Worm (Caenorhabditis elegans) whole organism, early embryonic: Measurements from ENCODE around the gene dsb-2.

Source experiments
- B0310.2 ChIP-seq: sonication (generic microtip); optimal IDR thresholded peaks from 2 replicates; lab custom pipeline; 2016; ENCODE audit warnings: mild to moderate bottlenecking, missing genetic modification characterization, missing compliant biosample characterization
- F13C5.2 ChIP-seq: sonication (generic microtip); optimal IDR thresholded peaks from 2 replicates; lab custom pipeline; 2017; ENCODE audit warnings: mild to moderate bottlenecking, missing genetic modification characterization, inconsistent platforms, missing compliant biosample characterization
- aly-1 ChIP-seq: sonication (generic microtip); optimal IDR thresholded peaks from 2 replicates; lab custom pipeline; 2016; ENCODE audit warnings: missing genetic modification characterization, missing compliant biosample characterization
- ama-1 ChIP-seq: fragments of 150-350 bp; optimal IDR thresholded peaks from 2 replicates; lab custom pipeline; 2014
- ceh-13 ChIP-seq: fragments of 200-800 bp; sonication (Bioruptor generic); optimal IDR thresholded peaks from 2 replicates; lab custom pipeline; 2018; ENCODE audit warnings: mild to moderate bottlenecking, missing genetic modification characterization, missing compliant biosample characterization
- ceh-36 ChIP-seq: sonication (generic microtip); optimal IDR thresholded peaks from 2 replicates; lab custom pipeline; 2016; ENCODE audit warnings: missing genetic modification characterization, inconsistent platforms, missing compliant biosample characterization
- ets-7 ChIP-seq: sonication (generic microtip); optimal IDR thresholded peaks from 2 replicates; lab custom pipeline; 2016; ENCODE audit warnings: missing genotype, missing genetic modification characterization, missing compliant biosample characterization
- flt-1 ChIP-seq: fragments of 200-800 bp; sonication (Bioruptor generic); IDR thresholded peaks from 2 replicates; pipeline ENCODE4 v1.3.6; 2022; ENCODE audit warnings: missing genetic modification characterization, missing compliant biosample characterization
- hmbx-1 ChIP-seq: sonication (generic microtip); optimal IDR thresholded peaks from 2 replicates; lab custom pipeline; 2016; ENCODE audit warnings: mild to moderate bottlenecking, missing genetic modification characterization, missing compliant biosample characterization
- hmg-4 ChIP-seq: fragments of 200-800 bp; sonication (Bioruptor generic); optimal IDR thresholded peaks from 2 replicates; lab custom pipeline; 2018; ENCODE audit warnings: mild to moderate bottlenecking, missing genetic modification characterization, missing compliant biosample characterization
- hnd-1 ChIP-seq: sonication (generic microtip); optimal IDR thresholded peaks from 2 replicates; lab custom pipeline; 2016; ENCODE audit warnings: missing genetic modification characterization, missing compliant biosample characterization
- pes-1 ChIP-seq: fragments of 200-800 bp; sonication (Bioruptor generic); IDR thresholded peaks from 2 replicates; pipeline ENCODE4 v1.3.6; 2022; ENCODE audit warnings: missing genetic modification reagents, missing genetic modification characterization, missing compliant biosample characterization
- scrt-1 ChIP-seq: fragments of 200-800 bp; sonication (Bioruptor generic); IDR thresholded peaks from 2 replicates; pipeline ENCODE4 v1.3.6; 2022; ENCODE audit warnings: missing genetic modification characterization, missing compliant biosample characterization
- sea-1 ChIP-seq: fragments of 200-800 bp; sonication (Bioruptor generic); conservative IDR thresholded peaks from 2 replicates; pipeline ENCODE4 v1.3.6; 2022; ENCODE audit warnings: missing genetic modification characterization, missing compliant biosample characterization
- tbx-11 ChIP-seq: fragments of 200-800 bp; sonication (Bioruptor generic); IDR thresholded peaks from 2 replicates; pipeline ENCODE4 v1.3.6; 2022; ENCODE audit warnings: missing genetic modification characterization, missing compliant biosample characterization
- tbx-37 ChIP-seq: fragments of 200-800 bp; sonication (Bioruptor generic); conservative IDR thresholded peaks from 2 replicates; pipeline ENCODE4 v1.3.6; 2022; ENCODE audit warnings: missing genetic modification reagents, missing genetic modification characterization, missing compliant biosample characterization
- tra-4 ChIP-seq: sonication (generic microtip); optimal IDR thresholded peaks from 2 replicates; lab custom pipeline; 2017; ENCODE audit warnings: missing genetic modification characterization, missing compliant biosample characterization

dsb-2 gene

DNA sequence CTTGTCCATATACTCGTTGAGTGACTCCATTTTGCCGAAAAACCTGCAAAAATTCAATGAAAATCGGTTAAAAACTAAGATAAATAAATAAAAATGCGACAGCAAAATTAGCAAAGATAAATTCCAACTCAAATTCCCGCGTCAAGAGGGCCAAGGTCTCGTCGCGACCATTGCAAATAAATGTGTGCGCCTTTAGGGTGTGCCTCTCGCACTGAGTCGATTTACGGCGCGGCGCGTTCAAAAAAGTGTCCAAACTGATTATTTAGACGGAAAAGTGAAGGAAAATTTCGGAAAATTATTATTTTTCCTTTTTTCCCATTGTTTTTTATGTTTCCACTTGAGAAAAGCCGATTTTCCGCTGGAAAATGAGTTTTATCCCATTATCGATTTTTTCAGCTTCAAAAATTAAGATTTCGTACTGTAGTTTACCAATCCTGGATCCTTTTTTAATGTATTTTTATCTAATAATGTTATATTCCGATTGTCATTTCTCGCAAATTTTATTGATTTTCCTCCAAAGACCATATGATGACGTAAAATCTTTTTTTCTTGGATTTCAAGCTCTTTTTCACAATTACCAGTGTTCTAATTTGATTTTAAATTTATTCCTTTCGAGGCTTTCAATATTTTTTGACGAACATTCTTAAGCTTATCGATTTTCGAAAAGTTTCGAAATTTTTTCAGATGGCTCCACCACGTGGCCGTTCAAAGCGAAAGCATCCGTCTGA, 20.7 kb upstream of the dsb-2 start, which contains the start of the genes kbp-3 and nurf-1:
Gene kbp-3 (minus strand): TSS at position 43 of the 728 bp plus-strand sequence.
Gene nurf-1 (plus strand): TSS at position 678 of the 728 bp plus-strand sequence.
- TF ChIP-seq tbx-11 (GFP tag; lab: Robert Waterston, UW), result 0 out of 2 replicates have a peak, but pooled peaks have one; percentile 9
- TF ChIP-seq hmg-4 (GFP tag; lab: Kevin White, UChicago), result peak; percentile 29
- TF ChIP-seq hnd-1, result no peak
- peak; percentile 4 for TF ChIP-seq F13C5.2 (tag; lab: Kevin White, UChicago)

DNA sequence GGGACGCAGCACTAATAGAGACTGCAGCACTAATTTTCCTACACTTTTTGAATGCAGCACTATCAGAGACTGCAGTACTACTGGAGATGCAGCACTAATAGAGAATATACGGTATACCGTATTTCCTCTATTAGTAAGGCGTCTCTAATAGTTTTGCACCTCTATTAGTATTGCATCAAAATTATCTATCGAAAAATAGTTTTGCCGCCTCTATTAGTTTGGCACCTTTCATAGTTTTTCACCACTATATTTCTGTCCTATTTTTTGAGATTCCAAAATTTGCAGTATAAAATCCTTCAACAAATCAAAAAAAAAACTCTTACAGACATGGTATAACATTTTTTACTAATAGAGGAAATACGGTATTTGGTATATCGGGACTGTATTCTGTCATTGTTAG, 17.1 kb upstream of the dsb-2 start:
- TF ChIP-seq tbx-11 (GFP tag; lab: Robert Waterston, UW) (no peak), ceh-36 (tag; lab: Kevin White, UChicago) (no peak), flt-1 (GFP tag; lab: Robert Waterston, UW) (no peak), hnd-1 (no peak), F13C5.2 (tag; lab: Kevin White, UChicago) (no peak), hmbx-1 (tag; lab: Kevin White, UChicago) (no peak), scrt-1 (GFP tag; lab: Robert Waterston, UW) (no peak), tra-4 (no peak), ama-1 (lab: Kevin White, UChicago) (no peak), B0310.2 (tag; lab: Kevin White, UChicago) (no peak), pes-1 (GFP tag; lab: Robert Waterston, UW) (no peak)

DNA sequence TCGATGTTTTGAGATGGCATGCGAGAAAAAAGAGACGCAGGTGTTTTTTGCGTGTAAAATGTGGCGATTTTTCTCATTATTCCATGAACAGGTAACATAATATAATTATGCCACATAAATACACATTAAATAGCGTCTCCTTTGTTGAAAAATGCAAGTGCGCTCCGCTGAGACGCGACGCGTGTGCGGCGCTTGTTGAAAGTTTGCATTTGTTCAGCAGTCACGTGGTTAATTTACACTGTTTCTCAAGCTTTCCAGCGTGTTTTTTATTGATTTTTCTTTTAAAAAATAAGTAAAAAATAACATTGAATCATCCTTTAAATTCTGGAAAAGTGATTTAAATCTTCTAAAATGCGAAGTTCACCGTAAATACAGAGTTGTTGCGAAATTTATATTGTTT, 11.3 kb upstream of the dsb-2 start:
- TF ChIP-seq aly-1, result no peak
- TF ChIP-seq ama-1 (lab: Kevin White, UChicago), result no peak
- no peak for TF ChIP-seq flt-1 (GFP tag; lab: Robert Waterston, UW)
- no peak for TF ChIP-seq scrt-1 (GFP tag; lab: Robert Waterston, UW)
- TF ChIP-seq hnd-1, result no peak
- no peak for TF ChIP-seq hmbx-1 (tag; lab: Kevin White, UChicago)
- TF ChIP-seq F13C5.2 (tag; lab: Kevin White, UChicago), result peak; percentile 1
- TF ChIP-seq tbx-37 (GFP tag; lab: Robert Waterston, UW), result no peak
- TF ChIP-seq tbx-11 (GFP tag; lab: Robert Waterston, UW), result no peak
- no peak for TF ChIP-seq ceh-13
- no peak for TF ChIP-seq tra-4
- no peak for TF ChIP-seq ets-7 (tag; lab: Kevin White, UChicago)
- TF ChIP-seq pes-1 (GFP tag; lab: Robert Waterston, UW), result 0 out of 2 replicates have a peak, but pooled peaks have one; percentile 3

DNA sequence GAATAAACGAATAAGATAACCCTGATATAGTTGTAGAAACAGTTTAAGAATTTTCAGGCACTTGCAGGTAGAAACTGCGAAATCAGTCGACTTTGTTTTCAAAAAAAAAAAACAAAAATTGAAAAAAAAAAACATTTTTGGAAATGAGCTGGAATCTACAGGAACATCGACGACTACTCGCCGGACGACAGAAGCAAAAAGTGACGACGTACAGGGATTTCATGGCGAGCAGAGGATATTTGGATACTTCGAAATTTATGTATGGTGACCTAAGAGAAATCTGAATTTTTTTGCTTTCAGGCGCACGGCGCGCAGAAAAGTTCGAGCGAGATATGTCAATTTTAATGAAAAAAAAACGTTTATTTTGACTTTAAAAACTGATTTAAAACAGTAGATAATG, 9.8 kb upstream of the dsb-2 start:
- TF ChIP-seq hmbx-1 (tag; lab: Kevin White, UChicago), result no peak
- no peak for TF ChIP-seq B0310.2 (tag; lab: Kevin White, UChicago)
- TF ChIP-seq scrt-1 (GFP tag; lab: Robert Waterston, UW), result no peak
- no peak for TF ChIP-seq tra-4
- TF ChIP-seq sea-1, result no peak
- TF ChIP-seq tbx-37 (GFP tag; lab: Robert Waterston, UW), result no peak
- TF ChIP-seq hmg-4 (GFP tag; lab: Kevin White, UChicago), result no peak
- TF ChIP-seq hnd-1, result no peak
- TF ChIP-seq flt-1 (GFP tag; lab: Robert Waterston, UW), result no peak
- no peak for TF ChIP-seq ets-7 (tag; lab: Kevin White, UChicago)
- TF ChIP-seq F13C5.2 (tag; lab: Kevin White, UChicago), result no peak
- TF ChIP-seq ama-1 (lab: Kevin White, UChicago), result no peak
- TF ChIP-seq aly-1, result no peak

DNA sequence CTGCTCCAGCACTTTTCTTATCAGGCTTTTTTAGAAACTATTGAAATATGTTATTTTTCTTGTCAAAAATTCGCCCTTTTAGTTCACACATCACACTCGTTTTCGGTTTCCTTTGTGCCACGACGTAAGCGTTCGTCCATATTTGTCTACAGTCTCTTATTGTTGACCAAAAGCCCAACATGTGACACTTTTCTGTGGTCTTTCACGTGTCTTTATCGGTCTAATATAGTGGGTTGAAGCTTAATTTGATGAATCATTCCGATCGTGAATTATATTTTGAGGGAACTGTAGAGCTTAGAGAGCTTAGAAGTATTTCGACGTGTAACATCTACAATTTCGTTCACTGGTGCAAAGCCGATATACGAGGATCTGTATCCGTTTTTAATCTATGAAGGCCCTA, 6.6 kb upstream of the dsb-2 start:
- TF ChIP-seq ets-7 (tag; lab: Kevin White, UChicago) (no peak), hmbx-1 (tag; lab: Kevin White, UChicago) (no peak), ceh-36 (tag; lab: Kevin White, UChicago) (no peak), pes-1 (GFP tag; lab: Robert Waterston, UW) (no peak), F13C5.2 (tag; lab: Kevin White, UChicago) (no peak), ama-1 (lab: Kevin White, UChicago) (no peak), tbx-11 (GFP tag; lab: Robert Waterston, UW) (no peak), flt-1 (GFP tag; lab: Robert Waterston, UW) (no peak), aly-1 (no peak)

DNA sequence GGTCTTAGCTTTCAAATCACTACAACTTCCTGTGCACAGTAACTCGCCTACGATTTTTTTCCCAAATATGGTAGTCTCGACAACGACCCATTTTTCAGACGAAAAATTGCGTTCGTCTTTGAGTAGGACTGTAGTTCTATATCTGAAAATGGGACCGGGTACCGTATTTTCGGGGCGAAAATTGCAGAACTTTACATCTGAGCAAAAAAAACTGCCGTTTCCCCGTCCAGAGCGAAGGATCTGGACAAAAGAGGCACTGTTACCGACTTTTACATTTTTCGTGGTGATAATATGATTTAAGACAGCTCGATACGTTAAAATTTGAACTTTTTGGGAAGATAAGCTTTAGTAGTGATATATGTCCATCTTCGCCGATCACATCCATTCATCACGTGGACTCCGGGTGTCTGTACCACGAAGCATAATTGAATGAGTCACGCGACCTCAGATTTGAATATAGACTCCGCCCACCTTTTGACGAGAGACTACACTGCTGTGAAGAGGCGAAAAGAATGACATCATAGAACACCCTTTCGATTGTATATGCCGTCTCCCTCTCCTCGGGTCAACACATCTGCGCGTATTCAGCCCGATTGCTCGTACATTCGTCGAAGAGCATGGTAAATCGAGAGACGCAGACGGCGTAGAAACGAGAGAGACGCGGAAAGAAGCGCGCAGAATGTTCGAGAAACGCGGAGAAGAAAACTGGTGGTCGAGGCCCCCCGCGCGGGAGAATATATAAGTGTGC, 6.0 kb upstream of the dsb-2 start:
- TF ChIP-seq B0310.2 (tag; lab: Kevin White, UChicago) (peak; percentile 22), F13C5.2 (tag; lab: Kevin White, UChicago) (peak; percentile 63), flt-1 (GFP tag; lab: Robert Waterston, UW) (peak; percentile 27; the same call in 1 of the 2 replicates), hnd-1 (no peak), ceh-36 (tag; lab: Kevin White, UChicago) (no peak), aly-1 (no peak), ets-7 (tag; lab: Kevin White, UChicago) (no peak), sea-1 (no peak), tra-4 (no peak), tbx-11 (GFP tag; lab: Robert Waterston, UW) (no peak), tbx-37 (GFP tag; lab: Robert Waterston, UW) (no peak), ama-1 (lab: Kevin White, UChicago) (peak; percentile 93), hmg-4 (GFP tag; lab: Kevin White, UChicago) (no peak), pes-1 (GFP tag; lab: Robert Waterston, UW) (peak; percentile 9; the same call in 1 of the 2 replicates), scrt-1 (GFP tag; lab: Robert Waterston, UW) (no peak; the same call in 1 of the 2 replicates), ceh-13 (peak; percentile 0), hmbx-1 (tag; lab: Kevin White, UChicago) (no peak)
